Fruit fly (Drosophila melanogaster) whole organism: ENCODE results near the gene pigs.

Experiments used
- CG8478 ChIP-seq: fragments of >200 bp; optimal IDR thresholded peaks from 2 replicates; lab custom pipeline; 2018; ENCODE audit warnings: inconsistent platforms
- Dll ChIP-seq: fragments of >200 bp; optimal IDR thresholded peaks from 2 replicates; lab custom pipeline; 2017
- EcR ChIP-seq, 2 experiments: fragments of >200 bp; optimal IDR thresholded peaks; 2 replicates each; lab custom pipeline; 2017; ENCODE audit warnings: missing biosample characterization in 2 of 2, missing genetic modification characterization in 2 of 2, missing genetic modification reagents in 2 of 2
- pan ChIP-seq: fragments of >200 bp; optimal IDR thresholded peaks from 2 replicates; lab custom pipeline; 2017
- psq ChIP-seq: fragments of >200 bp; optimal IDR thresholded peaks from 2 replicates; lab custom pipeline; 2017
- usp ChIP-seq: fragments of >200 bp; optimal IDR thresholded peaks from 2 replicates; lab custom pipeline; 2017; ENCODE audit warnings: missing biosample characterization, missing genetic modification characterization, mixed read lengths

dm6 chrX:6662378-6662777 lies 62.5 kb downstream of the pigs start:
- TF ChIP-seq usp (GFP tag; lab: Kevin White, UChicago) = no peak
- no peak for TF ChIP-seq Dll (lab: Kevin White, UChicago)
- TF ChIP-seq psq (lab: Kevin White, UChicago) = no peak
- TF ChIP-seq CG8478 (lab: Kevin White, UChicago) = no peak
- no peak for TF ChIP-seq EcR (GFP tag; optimal IDR thresholded peaks at IDR 0.05; lab: Kevin White, UChicago)
- no peak for TF ChIP-seq pan (lab: Kevin White, UChicago)
